Fruit fly (Drosophila melanogaster): ENCODE data around the gene CG15822.

CG15822 gene

DNA sequence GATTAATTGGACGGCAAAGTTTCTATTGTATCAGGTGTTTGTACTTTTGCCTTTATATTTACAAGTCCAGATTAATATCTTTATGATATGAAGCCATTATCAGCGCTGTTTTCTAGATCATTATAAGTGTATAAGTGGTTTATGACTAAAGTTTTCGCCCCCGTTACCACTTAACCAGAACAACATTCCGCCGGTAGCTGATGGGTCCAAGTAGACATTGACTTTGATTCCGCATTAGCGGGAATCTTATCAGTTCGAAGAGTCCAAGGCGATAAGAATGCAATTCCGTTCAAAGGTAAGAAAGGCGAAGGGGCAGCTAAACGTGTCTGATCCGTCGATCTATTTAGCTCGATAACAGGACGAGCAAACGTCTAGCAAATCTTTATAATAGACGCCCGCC lies 27.8 kb upstream of the CG15822 start:
- TF ChIP-seq hbn (GFP tag; IDR thresholded peaks at IDR 0.05; ENCODE audit: partially characterized antibody) (no peak), CG10979 (tag; optimal IDR thresholded peaks at IDR 0.05) (no peak), CG7357 (GFP tag; IDR thresholded peaks at IDR 0.05) (no peak), exex (tag; optimal IDR thresholded peaks at IDR 0.05) (peak; percentile 34), cwo (GFP tag; optimal IDR thresholded peaks at IDR 0.05) (no peak), Fer2 (tag; optimal IDR thresholded peaks at IDR 0.05) (no peak), CG3407 (GFP tag; optimal IDR thresholded peaks at IDR 0.05) (no peak), amos (GFP tag; IDR thresholded peaks at IDR 0.05; ENCODE audit: partially characterized antibody) (no peak), grn (GFP tag; optimal IDR thresholded peaks at IDR 0.05) (peak; percentile 41), NC2α (GFP tag; optimal IDR thresholded peaks at IDR 0.05) (no peak), CG2120 (GFP tag; optimal IDR thresholded peaks at IDR 0.05) (no peak), CG4707 (GFP tag; optimal IDR thresholded peaks at IDR 0.05) (no peak), Taf1 (GFP tag; IDR thresholded peaks at IDR 0.05) (no peak), scrt (GFP tag; optimal IDR thresholded peaks at IDR 0.05) (no peak), sd (tag; optimal IDR thresholded peaks at IDR 0.05) (peak; percentile 62), Hey (tag; optimal IDR thresholded peaks at IDR 0.05) (peak; percentile 74), CG11696 (GFP tag; IDR thresholded peaks at IDR 0.05) (no peak), Ptx1 (GFP tag; IDR thresholded peaks at IDR 0.05) (no peak), so (GFP tag; IDR thresholded peaks at IDR 0.05) (no peak), crol (GFP tag; IDR thresholded peaks at IDR 0.05) (no peak), p53 (GFP tag; optimal IDR thresholded peaks at IDR 0.05) (no peak)

DNA sequence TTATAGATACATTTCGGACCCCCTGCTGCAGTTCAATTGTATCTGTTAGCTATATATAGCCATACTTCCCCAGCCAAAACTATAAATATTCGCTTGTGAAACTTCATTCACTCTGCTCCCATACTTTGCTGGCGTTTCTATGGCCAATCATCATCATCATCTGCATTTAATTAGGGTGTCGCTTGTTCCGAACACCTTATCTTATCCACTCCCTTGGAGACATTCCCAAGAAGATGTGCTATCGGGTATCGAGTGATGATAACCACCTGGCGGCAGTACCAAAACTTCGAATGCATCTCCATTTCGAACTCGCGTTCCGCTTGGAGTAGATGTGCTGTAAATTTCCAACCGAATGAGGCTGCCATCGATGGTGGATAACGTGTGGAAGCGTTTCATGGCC lies 22.0 kb upstream of the CG15822 start, which contains the start of gene CG13810:
Gene CG13810 (plus strand): TSS at position 301 of the 400 bp plus-strand sequence.
- TF ChIP-seq ATbp (GFP tag; optimal IDR thresholded peaks at IDR 0.05), result no peak

DNA sequence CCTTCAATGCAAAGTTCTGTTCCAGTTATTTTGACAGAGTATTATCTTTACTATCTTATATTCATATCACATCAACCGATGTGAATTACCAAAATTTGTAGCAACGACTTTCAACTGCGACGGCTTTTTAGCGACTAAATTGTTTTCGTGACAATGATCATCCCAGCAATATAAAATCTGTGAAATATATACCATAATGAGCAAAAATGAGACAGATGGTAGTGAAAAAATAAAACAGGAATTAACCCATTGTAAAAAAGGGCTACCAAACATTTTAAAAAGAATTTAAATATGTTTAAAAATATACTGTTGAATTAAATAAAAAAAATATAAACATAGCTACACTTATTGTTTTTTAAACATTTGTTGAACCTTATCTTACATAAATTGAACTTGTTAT lies 10.6 kb upstream of the CG15822 start, which contains the start of gene CG15820:
Gene CG15820 (minus strand): TSS at position 101 of the 400 bp plus-strand sequence.
- TF ChIP-seq gsb (GFP tag; IDR thresholded peaks at IDR 0.05) (no peak), Atf3 (GFP tag; optimal IDR thresholded peaks at IDR 0.05) (no peak), CG11560 (tag; IDR thresholded peaks at IDR 0.05) (no peak), Dip2 (GFP tag; IDR thresholded peaks at IDR 0.05) (no peak), D (optimal IDR thresholded peaks at IDR 0.05) (no peak), D (GFP tag; optimal IDR thresholded peaks at IDR 0.05) (no peak), stwl (tag; optimal IDR thresholded peaks at IDR 0.05) (no peak), ac (GFP tag; optimal IDR thresholded peaks at IDR 0.05) (no peak), CG10267 (tag; optimal IDR thresholded peaks at IDR 0.05) (no peak), Hr51 (GFP tag; optimal IDR thresholded peaks at IDR 0.05) (no peak), fd102C (GFP tag; optimal IDR thresholded peaks at IDR 0.05) (no peak), Sox102F (GFP tag; optimal IDR thresholded peaks at IDR 0.05) (no peak), ranshi (GFP tag; IDR thresholded peaks at IDR 0.05) (no peak)

DNA sequence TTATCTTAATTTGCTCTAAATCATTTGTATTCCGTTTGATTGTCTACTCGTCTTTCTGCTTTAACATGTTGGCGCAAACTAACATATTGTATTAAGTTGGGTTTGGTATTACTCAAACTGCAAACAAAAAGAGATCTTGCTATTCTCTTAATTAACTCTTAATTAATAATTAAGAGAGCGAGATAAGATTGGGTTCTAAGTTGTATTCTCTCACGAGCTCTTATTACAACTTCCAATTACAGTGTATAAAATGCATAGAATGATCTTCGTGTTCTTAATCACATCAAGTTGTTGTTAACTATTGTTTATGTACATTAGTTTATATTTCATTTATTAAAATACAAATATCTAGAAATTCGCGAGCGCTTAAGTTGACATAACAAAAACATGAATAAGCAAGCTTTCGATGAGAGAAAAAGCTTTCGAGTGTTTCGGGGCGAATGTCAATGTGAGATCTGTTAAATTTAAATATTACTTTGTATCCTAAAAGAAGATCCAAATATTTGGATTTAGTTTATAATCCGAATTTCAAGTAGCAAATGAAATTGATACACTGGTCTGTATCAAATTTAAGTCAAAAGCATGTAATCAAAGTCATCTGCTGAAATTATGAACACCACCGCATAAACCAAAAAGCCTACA lies 7.3 kb upstream of the CG15822 start, which contains the start of gene CG5704:
Gene CG5704 (minus strand): TSS at position 87 of the 642 bp plus-strand sequence.
- TF ChIP-seq sr (GFP tag; IDR thresholded peaks at IDR 0.05), result no peak
- peak; percentile 4 for TF ChIP-seq sens (GFP tag)
- TF ChIP-seq Hr78 (GFP tag; optimal IDR thresholded peaks at IDR 0.05), result no peak
- TF ChIP-seq Myb (GFP tag; optimal IDR thresholded peaks at IDR 0.05), result peak; percentile 31
- TF ChIP-seq CG1602 (GFP tag; optimal IDR thresholded peaks at IDR 0.05), result no peak
- peak; percentile 56 for TF ChIP-seq CG3163 (GFP tag; optimal IDR thresholded peaks at IDR 0.05)
- TF ChIP-seq CG7372 (GFP tag; IDR thresholded peaks at IDR 0.05), result no peak
- TF ChIP-seq exex (tag; optimal IDR thresholded peaks at IDR 0.05), result peak; percentile 19
- no peak for TF ChIP-seq emc (GFP tag; optimal IDR thresholded peaks at IDR 0.05)
- peak; percentile 30 for TF ChIP-seq sd (tag; optimal IDR thresholded peaks at IDR 0.05)
- TF ChIP-seq wdn (GFP tag; IDR thresholded peaks at IDR 0.05), result no peak
- 0 out of 4 replicates have a peak, but pooled peaks have one; percentile 35 for TF ChIP-seq chinmo (GFP tag; IDR thresholded peaks at IDR 0.05; ENCODE audit: partially characterized antibody)
- peak; percentile 53 to 78 for TF ChIP-seq Trl (optimal IDR thresholded peaks at IDR 0.05)
- TF ChIP-seq Trl (GFP tag; optimal IDR thresholded peaks at IDR 0.05), result no peak
- TF ChIP-seq usp (GFP tag; optimal IDR thresholded peaks at IDR 0.05), result no peak

All from whole organism, embryonic.